Worm (Caenorhabditis elegans): ENCODE results near the gene knl-3.

knl-3 gene

DNA sequence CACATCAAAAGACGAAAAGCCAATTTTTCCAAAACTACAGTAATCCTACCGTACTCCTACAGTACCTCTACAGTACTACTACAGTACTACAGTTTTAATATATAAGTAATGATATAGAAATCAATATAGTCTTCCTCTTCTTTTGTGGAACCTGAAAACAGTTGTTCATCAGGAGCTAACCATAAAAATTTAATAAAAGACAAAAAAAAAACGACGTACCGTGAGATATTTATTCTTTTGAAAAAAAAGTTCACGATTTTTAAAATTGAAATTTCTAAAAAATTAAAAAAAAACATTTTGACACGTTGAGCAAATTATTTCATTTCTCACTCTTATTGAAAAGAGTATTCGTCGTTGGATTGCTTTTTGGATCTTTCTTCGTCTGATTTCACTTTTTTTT, 42.1 kb downstream of the knl-3 start, which contains the start of gene Y32G9A.3:
Gene Y32G9A.3, plus strand, starts transcription at position 301 of the 400 bp plus-strand sequence.
- no peak for TF ChIP-seq ref-1 (GFP tag; conservative IDR thresholded peaks at IDR 0.05)
- no peak for TF ChIP-seq tab-1 (GFP tag; IDR thresholded peaks at IDR 0.05)
- TF ChIP-seq T22C8.4 (GFP tag; IDR thresholded peaks at IDR 0.05) = no peak
- no peak for TF ChIP-seq med-1 (GFP tag; optimal IDR thresholded peaks at IDR 0.05; ENCODE audit: insufficient read depth)
- TF ChIP-seq ztf-29 (GFP tag; IDR thresholded peaks at IDR 0.05) = no peak
- TF ChIP-seq klf-2 (GFP tag; conservative IDR thresholded peaks at IDR 0.05) = no peak
- no peak for TF ChIP-seq cog-1 (tag; optimal IDR thresholded peaks at IDR 0.05)
- no peak for TF ChIP-seq ztf-23 (GFP tag; IDR thresholded peaks at IDR 0.05)
- TF ChIP-seq flt-1 (GFP tag; IDR thresholded peaks at IDR 0.05) = no peak

DNA sequence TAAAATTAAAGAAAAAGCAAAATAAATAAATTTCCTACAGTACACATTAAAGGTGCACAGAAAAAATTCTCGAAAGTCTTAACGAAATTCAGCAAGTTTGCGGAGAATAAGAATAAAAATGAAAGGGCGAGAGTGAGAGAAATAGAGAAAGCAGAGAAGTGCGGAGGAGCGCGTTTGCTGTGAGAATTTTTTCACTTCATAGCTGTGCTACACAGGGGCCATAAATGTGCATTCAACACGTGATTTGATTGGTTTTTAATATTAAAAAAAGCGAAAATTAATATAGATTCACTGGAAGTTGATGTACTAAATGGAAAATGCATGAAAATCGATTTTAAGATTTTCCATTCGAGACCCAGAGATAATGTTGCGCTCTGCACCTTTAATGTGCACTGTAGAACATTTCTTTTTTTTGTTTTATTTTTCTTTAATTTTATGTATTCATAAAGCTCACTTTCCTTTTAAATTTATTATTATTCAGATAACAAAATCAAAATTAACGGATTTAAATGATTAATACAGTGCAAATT, 49.1 kb downstream of the knl-3 start, which contains the start of gene Y32G9A.2:
Gene Y32G9A.2, plus strand, starts transcription at position 480 of the 530 bp plus-strand sequence.
- no peak for TF ChIP-seq T22C8.4 (GFP tag; IDR thresholded peaks at IDR 0.05)
- TF ChIP-seq tab-1 (GFP tag; IDR thresholded peaks at IDR 0.05) = no peak
- no peak for TF ChIP-seq ztf-29 (GFP tag; IDR thresholded peaks at IDR 0.05)
- no peak for TF ChIP-seq ztf-23 (GFP tag; IDR thresholded peaks at IDR 0.05)
- TF ChIP-seq med-1 (GFP tag; optimal IDR thresholded peaks at IDR 0.05; ENCODE audit: insufficient read depth) = no peak
- TF ChIP-seq flt-1 (GFP tag; IDR thresholded peaks at IDR 0.05) = no peak
- TF ChIP-seq cog-1 (tag; optimal IDR thresholded peaks at IDR 0.05) = no peak
- TF ChIP-seq ref-1 (GFP tag; conservative IDR thresholded peaks at IDR 0.05) = no peak
- no peak for TF ChIP-seq klf-2 (GFP tag; conservative IDR thresholded peaks at IDR 0.05)

DNA sequence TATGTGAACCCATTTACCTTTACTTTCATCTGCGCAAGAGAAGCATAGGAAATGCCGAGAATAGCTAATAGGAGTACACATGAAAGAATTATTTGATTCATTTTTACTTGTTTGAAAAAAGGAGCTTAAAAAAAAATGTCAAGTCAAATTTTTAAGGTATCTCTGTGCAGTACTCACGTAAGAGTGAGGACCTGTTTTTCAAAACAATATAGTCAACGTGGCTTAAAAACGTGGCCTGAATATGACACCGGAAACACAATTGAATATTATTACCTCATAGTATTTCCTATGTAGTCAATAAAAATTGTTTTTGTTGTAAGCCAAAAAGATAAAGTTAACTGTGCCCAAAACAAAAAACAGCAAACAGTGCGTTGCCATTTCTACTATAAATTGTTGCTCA, 51.1 kb downstream of the knl-3 start, which contains the start of gene Y32G9A.12:
Gene Y32G9A.12, minus strand, starts transcription at position 101 of the 400 bp plus-strand sequence.
- no peak for TF ChIP-seq T22C8.4 (GFP tag; IDR thresholded peaks at IDR 0.05)
- no peak for TF ChIP-seq flt-1 (GFP tag; IDR thresholded peaks at IDR 0.05)
- TF ChIP-seq ztf-29 (GFP tag; IDR thresholded peaks at IDR 0.05) = no peak
- TF ChIP-seq med-1 (GFP tag; optimal IDR thresholded peaks at IDR 0.05; ENCODE audit: insufficient read depth) = no peak
- no peak for TF ChIP-seq cog-1 (tag; optimal IDR thresholded peaks at IDR 0.05)
- no peak for TF ChIP-seq tab-1 (GFP tag; IDR thresholded peaks at IDR 0.05)
- no peak for TF ChIP-seq ref-1 (GFP tag; conservative IDR thresholded peaks at IDR 0.05)
- TF ChIP-seq ztf-23 (GFP tag; IDR thresholded peaks at IDR 0.05) = no peak
- TF ChIP-seq klf-2 (GFP tag; conservative IDR thresholded peaks at IDR 0.05) = no peak

Measured in whole organism, midembryonic.